Fruit fly (Drosophila melanogaster): ENCODE data around the gene Hrb98DE.
A peak's percentile ranks its signal among the peaks of the same experiment; 100 is the strongest.

Hrb98DE gene

dm6 chr3R:28633746-28634145, 34.1 kb downstream of the Hrb98DE start (continued):
- TF ChIP-seq CG11762 (GFP tag; optimal IDR thresholded peaks at IDR 0.05; ENCODE audit: insufficient read depth) (peak; percentile 59), Sox102F (GFP tag; optimal IDR thresholded peaks at IDR 0.05) (peak; percentile 72), eg (GFP tag; IDR thresholded peaks at IDR 0.05) (peak; percentile 78), CG15336 (GFP tag; IDR thresholded peaks at IDR 0.05) (peak; percentile 79), CG6808 (GFP tag; optimal IDR thresholded peaks at IDR 0.05) (peak; percentile 8), salr (GFP tag; optimal IDR thresholded peaks at IDR 0.05) (peak in 1 of 2 experiments; percentile 56), CG34406 (GFP tag; optimal IDR thresholded peaks at IDR 0.05) (peak; percentile 65), CG4318 (GFP tag; optimal IDR thresholded peaks at IDR 0.05) (peak; percentile 52), Smox (GFP tag; optimal IDR thresholded peaks at IDR 0.05) (peak; percentile 76), Lpt (GFP tag; optimal IDR thresholded peaks at IDR 0.05) (peak; percentile 1), spab (GFP tag; optimal IDR thresholded peaks at IDR 0.05) (peak; percentile 23), Hr39 (GFP tag; optimal IDR thresholded peaks at IDR 0.05) (peak; percentile 71), CG8319 (GFP tag; optimal IDR thresholded peaks at IDR 0.05) (peak; percentile 53), OdsH (GFP tag; optimal IDR thresholded peaks at IDR 0.05) (peak; percentile 81), ss (GFP tag; optimal IDR thresholded peaks at IDR 0.05) (peak in 1 of 2 experiments; percentile 11), CG10669 (GFP tag; optimal IDR thresholded peaks at IDR 0.05) (peak; percentile 45), Ets21C (GFP tag; optimal IDR thresholded peaks at IDR 0.05) (peak; percentile 77), topi (GFP tag; optimal IDR thresholded peaks at IDR 0.05) (peak; percentile 83), Gug (GFP tag; IDR thresholded peaks at IDR 0.05) (peak; percentile 72), dac (GFP tag; optimal IDR thresholded peaks at IDR 0.05) (peak; percentile 9), CG6276 (GFP tag; optimal IDR thresholded peaks at IDR 0.05) (peak; percentile 64), CG6792 (GFP tag; optimal IDR thresholded peaks at IDR 0.05) (peak; percentile 83), fkh (GFP tag; optimal IDR thresholded peaks at IDR 0.05) (no peak), fd59A (GFP tag; optimal IDR thresholded peaks at IDR 0.05) (peak; percentile 14), esn (GFP tag; optimal IDR thresholded peaks at IDR 0.05) (peak; percentile 87), Hr38 (GFP tag; optimal IDR thresholded peaks at IDR 0.05) (no peak), dsx (GFP tag; optimal IDR thresholded peaks at IDR 0.05; ENCODE audit: poor library complexity, severe bottlenecking) (no peak), CG3919 (GFP tag; optimal IDR thresholded peaks at IDR 0.05) (peak; percentile 72), CG11902 (GFP tag; optimal IDR thresholded peaks at IDR 0.05) (peak; percentile 63)

DNA sequence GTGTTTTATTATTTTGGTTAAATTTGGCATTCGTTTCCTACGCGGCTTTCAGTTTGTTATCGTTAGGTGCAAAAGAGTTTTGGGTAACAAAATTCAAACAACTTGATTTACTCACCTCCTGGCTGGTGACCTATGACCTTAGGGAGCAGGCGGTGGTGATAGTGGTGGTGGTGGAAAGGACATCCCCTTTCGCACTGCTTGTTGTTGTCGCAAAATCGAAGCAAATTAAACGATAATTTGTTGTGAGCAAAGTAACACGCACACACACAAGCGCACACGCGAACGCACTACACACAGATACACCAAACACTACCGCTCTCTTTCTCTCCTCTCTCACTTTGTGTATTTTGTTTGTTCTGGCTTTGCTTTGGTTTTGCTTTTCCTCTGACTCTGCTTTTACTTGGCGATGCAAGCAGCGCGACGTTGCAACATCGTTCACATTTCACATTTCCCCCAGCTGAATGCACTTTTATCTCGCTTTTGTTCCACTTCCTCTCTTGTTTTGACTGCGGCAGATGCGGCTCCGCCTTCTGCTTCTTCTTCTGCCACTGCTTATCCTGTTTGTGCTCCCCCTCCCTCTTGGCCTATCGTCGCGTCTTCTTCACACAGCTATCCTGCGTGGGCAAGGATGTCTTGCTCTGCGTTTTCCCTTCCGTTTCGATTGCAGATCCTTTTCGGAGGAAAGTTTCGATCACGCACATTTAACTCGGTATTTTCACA, 34.8 kb downstream of the Hrb98DE start:
- TF ChIP-seq Lpt (GFP tag; optimal IDR thresholded peaks at IDR 0.05) (peak; percentile 2), CG6854 (GFP tag; optimal IDR thresholded peaks at IDR 0.05) (peak; percentile 82), CG6808 (GFP tag; optimal IDR thresholded peaks at IDR 0.05) (peak; percentile 48), CG6163 (GFP tag; IDR thresholded peaks at IDR 0.05) (peak; percentile 30; the same call in 1 of the 3 replicates), fkh (GFP tag; optimal IDR thresholded peaks at IDR 0.05) (peak; percentile 40), CG32006 (GFP tag; optimal IDR thresholded peaks at IDR 0.05) (no peak), dsx (GFP tag; optimal IDR thresholded peaks at IDR 0.05; ENCODE audit: poor library complexity, severe bottlenecking) (peak; percentile 46), CG4318 (GFP tag; optimal IDR thresholded peaks at IDR 0.05) (no peak), CG1621 (tag; optimal IDR thresholded peaks at IDR 0.05) (peak; percentile 6), CG11294 (GFP tag; IDR thresholded peaks at IDR 0.05) (no peak), Smox (GFP tag; optimal IDR thresholded peaks at IDR 0.05) (peak; percentile 5), CG9139 (GFP tag; optimal IDR thresholded peaks at IDR 0.05) (peak; percentile 21), Eip78C (GFP tag) (no peak), topi (GFP tag; optimal IDR thresholded peaks at IDR 0.05) (peak; percentile 8), ss (GFP tag; optimal IDR thresholded peaks at IDR 0.05) (peak; percentile 54 to 63)

All from whole organism, prepupa.